Fruit fly (Drosophila melanogaster) S2 (cell line): Measurements from ENCODE around the gene Ythdc1.

Experiments used
- CG8478 ChIP-seq: fragments of >200 bp; optimal IDR thresholded peaks from 2 replicates; lab custom pipeline; 2018
- CTCF ChIP-seq, 2 experiments: fragments of >200 bp; optimal IDR thresholded peaks; 2 replicates each; lab custom pipeline; 2018

Ythdc1 gene

DNA sequence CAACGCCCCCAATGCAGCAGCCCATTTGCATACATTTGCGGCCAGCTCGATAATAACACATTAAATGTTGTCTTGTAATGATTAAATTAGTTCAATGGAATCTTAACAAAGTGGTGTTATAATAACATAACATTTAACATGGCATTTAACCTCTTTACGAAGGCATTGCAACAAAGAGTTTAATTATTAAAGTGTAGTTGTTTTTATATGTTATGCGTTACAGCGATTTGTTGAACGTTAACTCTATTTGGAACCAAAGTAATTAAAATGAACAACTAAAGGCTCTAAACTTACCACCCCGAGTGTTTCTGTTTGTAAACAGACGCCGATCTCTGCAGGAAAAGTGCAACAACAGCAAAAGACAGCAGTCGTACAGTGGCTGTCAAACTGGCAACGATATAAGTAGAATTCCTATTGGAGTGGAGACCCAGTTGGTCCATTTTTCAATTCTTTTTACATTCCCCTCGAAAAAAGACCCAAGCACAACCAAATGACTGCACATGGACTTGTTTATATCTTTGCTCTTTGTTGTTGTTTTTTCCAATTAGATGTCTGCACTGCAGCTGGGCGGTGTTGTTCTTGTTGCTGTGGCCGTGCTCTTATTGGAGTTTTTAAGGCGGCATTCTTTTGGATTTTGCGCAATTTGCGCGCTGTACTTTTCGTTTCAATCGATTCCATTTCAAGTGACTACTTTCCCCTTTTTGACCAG is 34.9 kb downstream of the Ythdc1 start:
- TF ChIP-seq CTCF (optimal IDR thresholded peaks at IDR 0.05; lab: Kevin White, UChicago) = no peak
- no peak for TF ChIP-seq CG8478 (lab: Kevin White, UChicago)

DNA sequence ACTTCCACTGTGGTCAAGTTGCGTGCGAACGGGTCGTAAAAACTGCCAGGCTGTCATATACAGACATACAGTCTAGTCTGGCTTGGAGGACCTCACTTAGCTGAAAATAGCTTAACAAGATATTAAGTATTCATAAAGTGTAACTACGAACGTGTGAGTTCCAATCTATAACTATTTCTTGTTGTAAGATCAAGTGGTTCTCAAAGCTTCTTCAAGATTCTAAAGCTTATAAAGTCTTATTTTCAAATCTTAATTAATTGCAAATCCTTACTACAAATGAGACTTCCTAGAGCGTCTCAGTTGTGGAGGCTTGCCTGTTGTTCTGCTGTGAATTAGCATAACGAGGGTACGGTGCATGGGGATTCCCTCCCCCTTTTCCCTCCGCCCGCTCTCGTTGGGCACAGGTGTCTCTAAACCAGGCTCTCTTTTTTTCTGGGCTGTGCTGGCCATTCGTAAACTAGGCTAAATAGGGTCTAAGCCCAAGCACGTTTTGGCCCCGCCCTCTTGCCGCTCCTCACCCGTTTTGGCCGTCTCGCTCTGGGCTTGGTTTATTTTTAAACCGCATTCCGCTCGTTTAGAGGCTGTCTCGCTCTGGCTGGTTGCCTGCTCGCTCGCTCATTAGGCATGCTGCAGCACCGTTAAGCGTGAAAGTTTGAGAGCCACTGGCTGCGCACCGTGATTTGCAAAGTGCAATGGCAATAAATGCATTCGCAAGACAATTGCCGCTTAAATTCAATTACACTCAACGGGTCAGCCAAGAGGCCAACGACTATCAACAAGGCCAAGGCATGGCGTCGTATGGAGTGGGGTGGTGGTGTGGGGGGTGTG is 35.7 kb downstream of the Ythdc1 start:
- no peak for TF ChIP-seq CG8478 (lab: Kevin White, UChicago)
- no peak for TF ChIP-seq CTCF (optimal IDR thresholded peaks at IDR 0.05; lab: Kevin White, UChicago)

DNA sequence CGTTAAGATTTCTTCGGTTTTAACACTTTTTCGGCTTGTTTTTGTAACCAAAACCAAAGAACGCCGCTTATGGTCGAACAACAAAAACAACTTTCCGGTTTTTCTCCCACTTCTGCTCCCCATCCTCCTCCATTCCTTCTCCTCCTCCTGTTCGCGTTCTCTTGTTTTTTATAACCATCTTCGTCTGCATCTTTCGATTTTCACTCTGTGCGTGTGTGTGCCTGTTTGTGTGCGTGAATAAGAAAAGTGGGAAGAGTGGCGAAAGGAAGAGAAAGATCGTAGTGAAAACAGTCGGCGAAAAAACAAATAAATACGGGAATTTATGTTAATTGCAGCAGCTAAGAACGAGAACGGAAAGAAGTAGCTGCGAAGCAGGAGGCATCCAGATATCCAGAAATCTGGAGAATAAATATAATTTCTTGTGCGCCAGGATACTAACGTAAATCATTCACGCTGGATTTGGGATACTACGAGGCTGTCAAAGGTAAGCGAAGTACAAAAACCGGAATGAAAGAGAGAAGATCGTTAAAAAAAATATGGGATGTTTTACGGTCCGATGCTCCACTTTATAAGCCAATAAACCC is 36.5 kb downstream of the Ythdc1 start:
- TF ChIP-seq CTCF (optimal IDR thresholded peaks at IDR 0.05; lab: Kevin White, UChicago) (no peak), CG8478 (lab: Kevin White, UChicago) (no peak)

DNA sequence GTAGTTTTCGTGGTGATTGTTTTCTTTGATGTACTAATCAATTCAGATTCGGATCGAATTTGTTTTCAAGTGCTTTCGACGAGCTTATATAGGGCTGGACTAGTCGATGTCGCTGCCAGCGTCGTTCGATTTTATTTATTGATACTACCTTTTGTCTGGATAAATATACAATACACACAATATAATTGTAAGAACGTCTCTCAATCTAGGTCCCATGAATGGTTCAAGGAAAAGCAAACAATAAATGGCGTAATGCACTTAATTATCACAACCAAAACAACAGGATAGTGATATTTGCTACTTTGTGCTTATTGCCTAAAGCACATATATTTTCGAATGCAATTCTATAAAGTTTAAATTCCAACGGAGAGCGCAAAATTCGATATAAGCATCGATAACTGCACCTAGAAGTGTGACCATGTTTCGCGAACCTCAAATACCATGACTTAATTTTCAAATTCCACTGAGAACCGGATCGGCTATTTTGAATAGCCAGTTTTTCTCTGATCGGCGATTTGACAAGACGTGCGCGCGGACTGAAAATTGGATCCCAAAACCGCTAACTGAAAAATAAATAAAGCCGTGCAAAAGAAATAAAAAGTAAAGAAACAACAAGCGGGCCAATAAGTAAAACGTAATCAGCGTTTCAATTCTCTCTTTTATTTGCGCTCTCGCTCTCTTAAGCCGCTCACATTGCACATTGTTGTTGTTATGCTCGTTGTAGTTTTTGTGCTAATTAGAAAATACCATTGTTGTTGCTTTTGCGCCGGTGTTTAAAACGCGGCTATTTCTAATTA is 37.4 kb downstream of the Ythdc1 start, which contains the start of the genes Drsl6 and kst:
Gene Drsl6, minus strand, starts transcription at position 51 of the 797 bp plus-strand sequence.
Gene kst, plus strand, starts transcription at position 493 of the 797 bp plus-strand sequence.
- TF ChIP-seq CG8478 (lab: Kevin White, UChicago) = no peak
- no peak for TF ChIP-seq CTCF (optimal IDR thresholded peaks at IDR 0.05; lab: Kevin White, UChicago)

DNA sequence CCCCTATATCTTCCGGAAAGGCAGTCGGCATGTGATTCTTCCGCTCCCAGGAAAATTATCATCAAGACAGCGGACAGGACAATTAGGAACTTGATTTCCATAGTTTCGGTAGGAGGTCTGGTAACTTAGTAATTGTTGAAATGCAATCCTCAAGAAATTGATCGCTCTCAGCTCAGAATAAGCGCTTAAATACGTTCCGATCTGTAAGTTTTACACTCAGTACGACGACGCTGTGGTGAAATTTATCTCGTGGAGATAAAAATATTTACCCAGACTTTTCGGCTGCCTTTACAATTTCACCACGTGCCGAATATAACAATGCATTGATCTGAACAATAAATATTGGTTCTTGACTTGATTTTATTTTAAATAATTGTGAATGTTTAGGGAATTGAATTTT is 38.3 kb downstream of the Ythdc1 start, which contains the start of gene Drsl1:
Gene Drsl1, minus strand, starts transcription at position 101 of the 400 bp plus-strand sequence.
- no peak for TF ChIP-seq CTCF (optimal IDR thresholded peaks at IDR 0.05; lab: Kevin White, UChicago)
- TF ChIP-seq CG8478 (lab: Kevin White, UChicago) = no peak

DNA sequence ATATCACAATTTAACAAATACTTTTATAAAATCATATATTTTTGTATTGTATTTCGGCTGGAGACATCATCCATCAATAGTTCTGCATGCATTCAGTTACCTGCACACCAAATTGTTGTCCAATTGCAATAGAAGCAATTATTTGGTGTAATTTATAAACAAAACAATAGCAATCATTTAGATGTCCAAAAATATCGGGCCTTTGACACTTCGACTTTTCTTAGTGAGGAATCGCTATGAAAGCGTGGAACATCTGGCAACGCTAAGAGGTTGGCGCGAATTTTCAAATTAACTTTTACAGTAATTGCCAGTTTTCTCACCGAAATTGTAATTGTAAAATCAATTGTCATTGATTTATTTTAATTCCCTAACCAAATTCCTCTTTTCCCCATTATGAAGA is 39.2 kb downstream of the Ythdc1 start, which contains the start of gene CG14969:
Gene CG14969, minus strand, starts transcription at position 195 of the 400 bp plus-strand sequence.
- TF ChIP-seq CTCF (optimal IDR thresholded peaks at IDR 0.05; lab: Kevin White, UChicago) (no peak), CG8478 (lab: Kevin White, UChicago) (no peak)

DNA sequence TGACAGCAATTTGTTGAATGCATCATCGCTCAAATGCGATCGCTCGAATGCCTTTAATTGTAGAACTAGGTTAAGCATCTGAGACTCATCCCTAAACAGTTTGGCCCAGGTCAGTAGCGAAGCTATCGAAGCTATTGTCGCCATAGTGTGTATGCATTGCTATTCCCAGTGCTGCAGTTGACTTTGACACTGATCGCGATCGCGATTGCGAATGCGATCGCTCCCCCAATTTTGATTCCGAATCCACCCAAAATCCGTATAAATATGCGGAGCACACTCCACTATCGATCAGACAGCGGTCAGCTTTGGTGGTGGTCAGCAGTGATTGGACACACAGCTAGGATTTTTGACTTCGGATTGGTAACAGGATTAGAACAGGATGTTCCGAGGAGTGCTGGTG is 44.2 kb downstream of the Ythdc1 start, which contains the start of gene CG14961:
Gene CG14961, plus strand, starts transcription at position 301 of the 400 bp plus-strand sequence.
- no peak for TF ChIP-seq CG8478 (lab: Kevin White, UChicago)
- TF ChIP-seq CTCF (optimal IDR thresholded peaks at IDR 0.05; lab: Kevin White, UChicago) = no peak

DNA sequence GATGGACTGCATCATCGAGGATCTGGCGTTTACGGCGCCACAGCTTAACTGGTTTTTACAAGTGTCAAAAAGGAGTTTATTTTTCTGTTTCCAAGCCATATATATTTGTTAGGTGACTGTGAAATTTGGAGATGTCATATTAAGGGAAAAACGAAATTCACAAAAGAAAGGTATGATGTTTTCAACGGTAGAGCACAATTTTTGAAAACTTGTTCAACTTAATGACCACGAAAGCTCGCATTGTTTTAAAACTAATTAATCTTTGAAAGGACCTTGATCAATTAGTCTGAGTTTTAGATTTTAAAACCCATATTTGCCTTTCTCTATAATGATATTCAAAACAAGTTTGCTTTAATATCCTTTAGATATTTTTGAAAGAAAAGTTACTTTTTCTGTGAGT is 45.2 kb downstream of the Ythdc1 start, which contains the start of gene Strip:
Gene Strip, minus strand, starts transcription at position 101 of the 400 bp plus-strand sequence.
- TF ChIP-seq CTCF (optimal IDR thresholded peaks at IDR 0.05; lab: Kevin White, UChicago) (no peak), CG8478 (lab: Kevin White, UChicago) (no peak)

DNA sequence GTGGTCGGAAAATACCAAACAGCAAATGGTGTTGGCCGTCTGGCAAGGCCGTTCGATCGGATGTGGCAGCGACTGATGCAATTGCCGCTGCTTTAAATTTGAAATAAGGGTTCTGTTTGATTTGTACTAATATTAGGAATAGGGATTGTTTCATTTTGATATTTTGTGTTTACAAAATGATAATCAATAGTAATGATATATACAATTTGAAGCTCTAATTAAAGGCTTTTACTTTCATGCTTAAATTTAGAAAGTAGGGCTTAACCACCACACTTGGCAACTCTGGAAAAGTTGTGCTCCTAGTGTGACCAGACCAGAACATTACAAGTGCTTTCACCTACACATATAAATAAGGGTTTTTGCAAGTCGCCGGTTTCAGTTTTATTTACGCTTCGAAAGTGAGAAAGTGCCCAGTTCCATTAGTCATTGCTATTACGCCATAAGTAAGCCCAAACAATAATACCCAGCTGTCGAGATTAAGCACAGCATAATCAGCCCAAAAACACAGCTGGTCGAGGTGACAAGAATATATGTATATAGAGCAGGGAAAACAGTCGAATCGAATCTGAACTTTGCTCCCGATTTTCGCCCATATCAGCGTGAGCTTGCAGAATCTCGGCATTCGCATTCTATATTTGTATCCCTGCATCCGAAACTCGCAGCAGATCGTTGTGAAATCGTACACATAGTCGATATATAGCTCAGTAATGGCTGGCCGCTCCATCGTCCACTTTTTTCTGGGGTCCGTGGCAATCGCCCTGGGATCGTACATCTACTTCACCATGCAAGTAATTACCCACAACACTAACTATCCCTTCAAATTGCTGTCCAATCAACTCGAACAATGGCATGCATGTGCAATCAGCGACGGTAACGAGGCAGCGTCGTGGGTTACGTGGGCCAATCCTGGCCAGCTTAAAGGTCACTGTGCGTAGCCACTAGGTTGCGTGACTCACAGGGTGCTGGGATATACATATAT is 47.8 kb downstream of the Ythdc1 start, which contains the start of gene Gtpx:
Gene Gtpx, plus strand, starts transcription at position 341 of the 979 bp plus-strand sequence.
- TF ChIP-seq CTCF (optimal IDR thresholded peaks at IDR 0.05; lab: Kevin White, UChicago) = no peak
- TF ChIP-seq CG8478 (lab: Kevin White, UChicago) = no peak

DNA sequence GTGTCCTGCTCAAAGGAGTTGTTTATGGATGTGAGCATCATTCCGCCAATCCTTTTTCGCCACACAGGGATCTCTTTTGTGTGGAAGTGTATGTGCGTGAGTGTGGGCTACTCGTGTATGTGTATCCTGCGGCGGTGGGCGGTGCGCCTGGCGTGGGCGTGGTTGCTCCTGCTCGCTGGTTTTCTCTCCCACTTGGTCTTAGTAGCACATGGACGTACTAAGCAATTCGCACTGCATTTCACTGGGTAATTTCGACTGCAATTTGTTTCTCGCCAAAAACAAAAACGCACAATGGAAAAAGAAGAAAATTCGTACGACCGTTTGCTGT is 48.4 kb downstream of the Ythdc1 start:
- no peak for TF ChIP-seq CTCF (optimal IDR thresholded peaks at IDR 0.05; lab: Kevin White, UChicago)
- no peak for TF ChIP-seq CG8478 (lab: Kevin White, UChicago)
